Fruit fly (Drosophila melanogaster) whole organism, embryonic: ENCODE data around the gene CG17819.

ENCODE experiments used
- Adf1 ChIP-seq: fragments of 200-800 bp; sonication (Bioruptor generic); IDR thresholded peaks from 2 replicates; pipeline ENCODE4 v1.3.6; 2022; ENCODE audit warnings: missing biosample characterization, missing genetic modification characterization
- Bgb ChIP-seq: fragments of 200-800 bp; sonication (Bioruptor generic); IDR thresholded peaks from 2 replicates; pipeline ENCODE4 v1.3.6; 2022; ENCODE audit warnings: missing biosample characterization, missing genetic modification characterization; ENCODE audit not compliant: partially characterized antibody
- CG10209 ChIP-seq: fragments of 200-800 bp; sonication (Bioruptor generic); optimal IDR thresholded peaks from 3 replicates; lab custom pipeline; 2017; ENCODE audit warnings: missing biosample characterization, mild to moderate bottlenecking, missing genetic modification characterization, missing genetic modification reagents
- CG10267 ChIP-seq: fragments of 200-800 bp; sonication (Bioruptor generic); optimal IDR thresholded peaks from 2 replicates; lab custom pipeline; 2018; ENCODE audit warnings: missing biosample characterization, mild to moderate bottlenecking, missing genetic modification characterization, moderate library complexity
- CG10366 ChIP-seq: fragments of 200-800 bp; sonication (Bioruptor generic); IDR thresholded peaks from 2 replicates; pipeline ENCODE4 v1.3.6; 2022; ENCODE audit warnings: missing biosample characterization, missing genetic modification characterization
- CG10431 ChIP-seq: fragments of 200-800 bp; sonication (Bioruptor generic); optimal IDR thresholded peaks from 3 replicates; lab custom pipeline; 2018; ENCODE audit warnings: missing biosample characterization, mild to moderate bottlenecking, missing genetic modification characterization
- CG10654 ChIP-seq: fragments of 200-800 bp; sonication (Bioruptor generic); optimal IDR thresholded peaks from 2 replicates; lab custom pipeline; 2016; ENCODE audit warnings: missing biosample characterization, missing genetic modification characterization
- CG12219 ChIP-seq: fragments of 200-800 bp; sonication (Bioruptor generic); optimal IDR thresholded peaks from 3 replicates; lab custom pipeline; 2018; ENCODE audit warnings: missing biosample characterization, mild to moderate bottlenecking, missing genetic modification characterization
- CG13287 ChIP-seq: fragments of 200-800 bp; sonication (Bioruptor generic); IDR thresholded peaks from 2 replicates; pipeline ENCODE4 v1.3.6; 2022; ENCODE audit warnings: missing biosample characterization, missing genetic modification characterization; ENCODE audit not compliant: partially characterized antibody
- CG16779 ChIP-seq: fragments of 200-800 bp; sonication (Bioruptor generic); IDR thresholded peaks from 2 replicates; pipeline ENCODE4 v1.3.6; 2022; ENCODE audit warnings: missing biosample characterization, missing genetic modification characterization
- CG2120 ChIP-seq: fragments of 200-800 bp; sonication (Bioruptor generic); optimal IDR thresholded peaks from 3 replicates; lab custom pipeline; 2016; ENCODE audit warnings: missing biosample characterization, missing genetic modification characterization
- CG6254 ChIP-seq: fragments of 200-800 bp; sonication (Bioruptor generic); optimal IDR thresholded peaks from 3 replicates; lab custom pipeline; 2017; ENCODE audit warnings: mild to moderate bottlenecking, missing biosample characterization, missing genetic modification reagents, missing genetic modification characterization
- CG9437 ChIP-seq: fragments of 200-800 bp; sonication (Bioruptor generic); optimal IDR thresholded peaks from 2 replicates; lab custom pipeline; 2018; ENCODE audit warnings: missing biosample characterization, mild to moderate bottlenecking, missing genetic modification characterization
- CoRest ChIP-seq: fragments of 200-800 bp; sonication (Bioruptor generic); optimal IDR thresholded peaks from 3 replicates; lab custom pipeline; 2018; ENCODE audit warnings: missing biosample characterization, mild to moderate bottlenecking, missing genetic modification characterization, moderate library complexity
- Deaf1 ChIP-seq: fragments of 200-800 bp; optimal IDR thresholded peaks from 3 replicates; lab custom pipeline; 2019; ENCODE audit warnings: missing biosample characterization, mild to moderate bottlenecking, missing genetic modification characterization, moderate library complexity
- Dll ChIP-seq: fragments of 200-800 bp; sonication (Bioruptor generic); IDR thresholded peaks from 4 replicates; pipeline ENCODE4 v1.3.6; 2022; ENCODE audit warnings: missing biosample characterization, missing genetic modification characterization; ENCODE audit not compliant: partially characterized antibody
- Dref ChIP-seq: fragments of 200-800 bp; sonication (Bioruptor generic); IDR thresholded peaks from 2 replicates; pipeline ENCODE4 v1.3.6; 2022; ENCODE audit warnings: missing biosample characterization, missing genetic modification characterization
- HLHmδ ChIP-seq: fragments of 200-800 bp; sonication (Bioruptor generic); optimal IDR thresholded peaks from 2 replicates; lab custom pipeline; 2018; ENCODE audit warnings: missing biosample characterization, mild to moderate bottlenecking, missing genetic modification characterization, moderate library complexity
- MTF-1 ChIP-seq: fragments of 200-800 bp; sonication (Bioruptor generic); optimal IDR thresholded peaks from 2 replicates; lab custom pipeline; 2018; ENCODE audit warnings: missing biosample characterization, mild to moderate bottlenecking, missing genetic modification characterization, borderline replicate concordance
- Neu2 ChIP-seq: fragments of 200-800 bp; sonication (Bioruptor generic); optimal IDR thresholded peaks from 3 replicates; lab custom pipeline; 2016; ENCODE audit warnings: missing biosample characterization, missing genetic modification characterization, borderline replicate concordance
- Pdp1 ChIP-seq, 2 experiments: fragments of 200-800 bp; sonication (Bioruptor generic); optimal IDR thresholded peaks; 3 replicates each; lab custom pipeline; 2016; ENCODE audit warnings: missing biosample characterization in 2 of 2, missing genetic modification characterization in 2 of 2, mild to moderate bottlenecking in 1 of 2, moderate library complexity in 1 of 2
- Ravus ChIP-seq: fragments of 200-800 bp; sonication (Bioruptor generic); IDR thresholded peaks from 2 replicates; pipeline ENCODE4 v1.3.6; 2022; ENCODE audit warnings: missing biosample characterization, missing genetic modification characterization
- Rfx ChIP-seq: fragments of 200-800 bp; sonication (Bioruptor generic); IDR thresholded peaks from 2 replicates; pipeline ENCODE4 v1.3.6; 2022; ENCODE audit warnings: missing biosample characterization, missing genetic modification characterization
- Side ChIP-seq: fragments of 200-800 bp; sonication (Bioruptor generic); optimal IDR thresholded peaks from 2 replicates; lab custom pipeline; 2016; ENCODE audit warnings: missing biosample characterization, missing genetic modification characterization
- Spps ChIP-seq: fragments of 200-800 bp; sonication (Bioruptor generic); optimal IDR thresholded peaks from 2 replicates; lab custom pipeline; 2018; ENCODE audit warnings: missing biosample characterization, mild to moderate bottlenecking, missing genetic modification characterization
- Sry-β ChIP-seq: fragments of 200-800 bp; sonication (Bioruptor generic); optimal IDR thresholded peaks from 2 replicates; lab custom pipeline; 2018; ENCODE audit warnings: missing biosample characterization, mild to moderate bottlenecking, missing genetic modification characterization, moderate library complexity
- Sry-δ ChIP-seq: fragments of 200-800 bp; sonication (Bioruptor generic); optimal IDR thresholded peaks from 2 replicates; lab custom pipeline; 2016; ENCODE audit warnings: missing biosample characterization, missing genetic modification characterization
- Trl ChIP-seq, 3 experiments: fragments of >200 bp in 2 of 3; fragments of 200-800 bp in 1 of 3; sonication (Bioruptor generic) in 1 of 3; optimal IDR thresholded peaks; 2 replicates in 1 of 3; 3 replicates in 2 of 3; lab custom pipeline; 2016 to 2017; ENCODE audit warnings: missing biosample characterization in 1 of 3, missing genetic modification characterization in 1 of 3
- Xrp1 ChIP-seq: fragments of 200-800 bp; sonication (Bioruptor generic); IDR thresholded peaks from 2 replicates; pipeline ENCODE4 v1.3.6; 2022; ENCODE audit warnings: missing biosample characterization, missing genetic modification characterization
- al ChIP-seq: fragments of 200-800 bp; sonication (Bioruptor generic); IDR thresholded peaks from 2 replicates; pipeline ENCODE4 v1.3.6; 2022; ENCODE audit warnings: missing biosample characterization, missing genetic modification characterization
- ase ChIP-seq: fragments of 200-800 bp; sonication (Bioruptor generic); IDR thresholded peaks from 3 replicates; pipeline ENCODE4 v1.3.6; 2022; ENCODE audit warnings: missing biosample characterization, missing genetic modification characterization
- bowl ChIP-seq: fragments of 200-800 bp; sonication (Bioruptor generic); IDR thresholded peaks from 2 replicates; pipeline ENCODE4 v1.3.6; 2022; ENCODE audit warnings: missing biosample characterization, missing genetic modification characterization
- cg ChIP-seq: fragments of 200-800 bp; sonication (Bioruptor generic); optimal IDR thresholded peaks from 3 replicates; lab custom pipeline; 2019; ENCODE audit warnings: missing biosample characterization, mild to moderate bottlenecking, missing genetic modification characterization, moderate library complexity
- dimm ChIP-seq: fragments of 200-800 bp; sonication (Bioruptor generic); IDR thresholded peaks from 2 replicates; pipeline ENCODE4 v1.3.6; 2022; ENCODE audit warnings: missing biosample characterization, missing genetic modification characterization
- ewg ChIP-seq: fragments of 200-800 bp; sonication (Bioruptor generic); optimal IDR thresholded peaks from 3 replicates; lab custom pipeline; 2017; ENCODE audit warnings: mild to moderate bottlenecking, missing biosample characterization, missing genetic modification reagents, missing genetic modification characterization
- gce ChIP-seq: fragments of 200-800 bp; sonication (Bioruptor generic); IDR thresholded peaks from 3 replicates; pipeline ENCODE4 v1.3.6; 2022; ENCODE audit warnings: missing biosample characterization, missing genetic modification characterization
- her ChIP-seq: fragments of 200-800 bp; sonication (Bioruptor generic); optimal IDR thresholded peaks from 2 replicates; lab custom pipeline; 2016; ENCODE audit warnings: missing biosample characterization, missing genetic modification characterization
- insv ChIP-seq, 2 experiments: fragments of 200-800 bp; sonication (Bioruptor generic); optimal IDR thresholded peaks; 3 replicates each; lab custom pipeline; 2016 to 2018; ENCODE audit warnings: missing biosample characterization in 2 of 2, missing genetic modification characterization in 2 of 2
- kni ChIP-seq: fragments of 200-800 bp; sonication (Bioruptor generic); optimal IDR thresholded peaks from 3 replicates; lab custom pipeline; 2017; ENCODE audit warnings: mild to moderate bottlenecking, missing biosample characterization, missing genetic modification reagents, missing genetic modification characterization
- lbe ChIP-seq: fragments of 200-800 bp; sonication (Bioruptor generic); optimal IDR thresholded peaks from 2 replicates; lab custom pipeline; 2016; ENCODE audit warnings: missing biosample characterization, mild to moderate bottlenecking, missing genetic modification characterization
- lola ChIP-seq, 3 experiments: fragments of >200 bp in 2 of 3; fragments of 200-800 bp in 1 of 3; sonication (Bioruptor generic) in 1 of 3; optimal IDR thresholded peaks; 2 replicates each; lab custom pipeline; 2017 to 2019; ENCODE audit warnings: missing biosample characterization in 3 of 3, missing genetic modification characterization in 3 of 3, mild to moderate bottlenecking in 1 of 3, moderate library complexity in 1 of 3
- pzg ChIP-seq: fragments of 200-800 bp; sonication (Bioruptor generic); optimal IDR thresholded peaks from 3 replicates; lab custom pipeline; 2018; ENCODE audit warnings: missing biosample characterization, mild to moderate bottlenecking, missing genetic modification characterization, moderate library complexity
- schlank ChIP-seq: fragments of 200-800 bp; sonication (Bioruptor generic); optimal IDR thresholded peaks from 2 replicates; lab custom pipeline; 2018; ENCODE audit warnings: missing biosample characterization, mild to moderate bottlenecking, missing genetic modification characterization
- sr ChIP-seq: fragments of 200-800 bp; sonication (Bioruptor generic); IDR thresholded peaks from 3 replicates; pipeline ENCODE4 v1.3.6; 2022; ENCODE audit warnings: missing biosample characterization, missing genetic modification characterization
- ssp ChIP-seq: fragments of 200-800 bp; sonication (Bioruptor generic); IDR thresholded peaks from 2 replicates; pipeline ENCODE4 v1.3.6; 2022; ENCODE audit warnings: missing biosample characterization, missing genetic modification characterization
- tll ChIP-seq, 2 experiments: fragments of 200-800 bp in 1 of 2; fragments of >200 bp in 1 of 2; sonication (Bioruptor generic) in 1 of 2; optimal IDR thresholded peaks; 2 replicates each; lab custom pipeline; 2017 to 2019; ENCODE audit warnings: missing biosample characterization in 2 of 2, missing genetic modification characterization in 2 of 2, mild to moderate bottlenecking in 1 of 2, moderate library complexity in 1 of 2
- ttk ChIP-seq: fragments of 200-800 bp; sonication (Bioruptor generic); IDR thresholded peaks from 2 replicates; pipeline ENCODE4 v2.1.2; 2022; ENCODE audit warnings: missing biosample characterization, missing genetic modification characterization
- zen2 ChIP-seq: fragments of 200-800 bp; sonication (Bioruptor generic); IDR thresholded peaks from 3 replicates; pipeline ENCODE4 v1.3.6; 2022; ENCODE audit warnings: missing biosample characterization, missing genetic modification characterization; ENCODE audit not compliant: partially characterized antibody

CG17819 gene

DNA sequence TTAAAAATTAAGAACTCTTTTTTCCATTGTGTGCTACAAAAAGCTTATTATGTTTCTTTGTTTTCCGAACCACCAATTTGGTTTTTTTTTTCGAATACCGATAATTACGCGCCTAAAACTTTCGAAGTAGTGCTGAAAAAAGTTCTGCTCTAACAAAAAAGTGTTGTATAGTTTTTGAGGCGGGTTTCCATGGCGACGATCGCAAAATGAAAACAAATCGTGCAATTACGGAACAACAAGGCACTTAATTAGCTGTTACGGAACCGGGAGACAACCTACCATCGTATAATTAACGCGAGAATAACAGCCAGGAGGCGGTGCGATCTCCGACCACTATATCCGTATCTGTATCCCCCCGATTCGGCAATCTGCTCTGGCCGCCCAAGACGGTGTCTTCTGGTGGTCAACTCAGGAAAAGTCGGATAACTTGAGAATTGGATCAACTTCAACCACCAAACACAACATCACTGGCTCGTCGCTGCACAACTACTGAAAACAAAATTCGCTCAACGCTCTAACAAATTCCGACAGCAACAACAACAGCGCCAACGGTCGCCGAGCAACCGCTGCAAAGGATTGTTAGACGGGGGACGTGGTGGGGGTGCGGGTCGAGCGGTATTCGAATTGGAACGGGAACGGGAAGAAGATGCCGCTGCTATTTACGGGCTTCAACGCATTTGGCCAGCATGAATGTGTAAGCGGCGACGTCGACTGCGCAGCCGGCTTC, 1.7 kb upstream of the CG17819 start, which contains the start of the genes CG6678 and dnd:
Gene CG6678, plus strand, starts transcription at position 169 of the 727 bp plus-strand sequence.
Gene dnd, minus strand, starts transcription at position 495 of the 727 bp plus-strand sequence.
- TF ChIP-seq CG10431 (GFP tag; lab: Kevin White, UChicago) (no peak), kni (GFP tag; lab: Kevin White, UChicago) (peak; percentile 36), ttk (no peak), pzg (peak; percentile 35), sr (GFP tag; lab: Robert Waterston, UW) (0 out of 3 replicates have a peak, but pooled peaks have one; percentile 3), Neu2 (GFP tag; lab: Kevin White, UChicago) (no peak), Bgb (GFP tag; lab: Robert Waterston, UW) (no peak), Deaf1 (tag; lab: Kevin White, UChicago) (no peak), MTF-1 (GFP tag; lab: Kevin White, UChicago) (no peak), CG16779 (GFP tag; lab: Robert Waterston, UW) (no peak), CG10654 (GFP tag; lab: Kevin White, UChicago) (no peak), insv (GFP tag; optimal IDR thresholded peaks at IDR 0.05; lab: Kevin White, UChicago) (no peak), Xrp1 (no peak), schlank (no peak), Sry-δ (peak; percentile 72), CG9437 (GFP tag; lab: Kevin White, UChicago) (peak; percentile 10), Spps (tag; lab: Kevin White, UChicago) (no peak), Trl (optimal IDR thresholded peaks at IDR 0.05; lab: Kevin White, UChicago) (no peak), Trl (GFP tag; optimal IDR thresholded peaks at IDR 0.05; lab: Kevin White, UChicago) (no peak), CG10366 (no peak), Dll (GFP tag; lab: Robert Waterston, UW) (peak; percentile 37; the same call in 1 of the 4 replicates), ase (GFP tag; lab: Robert Waterston, UW) (no peak), CoRest (tag; lab: Kevin White, UChicago) (no peak), ewg (no peak), CG13287 (peak; percentile 36), zen2 (GFP tag; lab: Robert Waterston, UW) (no peak), Rfx (GFP tag; lab: Robert Waterston, UW) (peak; percentile 97), HLHmδ (GFP tag; lab: Kevin White, UChicago) (no peak), Dref (peak; percentile 60), CG12219 (GFP tag; lab: Kevin White, UChicago) (no peak), CG10267 (tag; lab: Kevin White, UChicago) (peak; percentile 68), Adf1 (GFP tag; lab: Robert Waterston, UW) (peak; percentile 49), her (no peak), ssp (no peak), cg (GFP tag; lab: Kevin White, UChicago) (no peak), CG10209 (GFP tag; lab: Kevin White, UChicago) (no peak), bowl (GFP tag; lab: Robert Waterston, UW) (no peak), Pdp1 (GFP tag; optimal IDR thresholded peaks at IDR 0.05; lab: Kevin White, UChicago) (peak in 1 of 2 experiments; percentile 81), Sry-β (GFP tag; lab: Kevin White, UChicago) (no peak), Side (no peak), lbe (GFP tag; lab: Kevin White, UChicago) (no peak), lola (GFP tag; optimal IDR thresholded peaks at IDR 0.05; lab: Kevin White, UChicago) (no peak), tll (GFP tag; optimal IDR thresholded peaks at IDR 0.05; lab: Kevin White, UChicago) (no peak), dimm (GFP tag; lab: Robert Waterston, UW) (no peak), gce (GFP tag; lab: Robert Waterston, UW) (no peak), CG6254 (GFP tag; lab: Kevin White, UChicago) (no peak), CG2120 (no peak), al (GFP tag; lab: Robert Waterston, UW) (no peak), Ravus (GFP tag; lab: Robert Waterston, UW) (no peak)
